Fruit fly (Drosophila melanogaster): ENCODE measurements around the gene CG4617.

CG4617 gene

dm6 chrX:7101302-7102012 lies 2.8 kb downstream of the CG4617 start (continued):
- no peak for TF ChIP-seq HLH4C (GFP tag; IDR thresholded peaks at IDR 0.05; ENCODE audit: partially characterized antibody)
- no peak for TF ChIP-seq usp (GFP tag; optimal IDR thresholded peaks at IDR 0.05)
- peak; percentile 71 for TF ChIP-seq CG12104 (GFP tag; optimal IDR thresholded peaks at IDR 0.05)
- TF ChIP-seq CG9727 (GFP tag; optimal IDR thresholded peaks at IDR 0.05) = peak; percentile 83
- TF ChIP-seq chinmo (GFP tag; IDR thresholded peaks at IDR 0.05; ENCODE audit: partially characterized antibody) = no peak
- TF ChIP-seq schlank (tag; optimal IDR thresholded peaks at IDR 0.05) = peak; percentile 71
- TF ChIP-seq CG16863 (GFP tag; optimal IDR thresholded peaks at IDR 0.05) = peak; percentile 88
- peak; percentile 57 for TF ChIP-seq wek (GFP tag; optimal IDR thresholded peaks at IDR 0.05)
- TF ChIP-seq tna (GFP tag; IDR thresholded peaks at IDR 0.05; ENCODE audit: partially characterized antibody) = no peak
- TF ChIP-seq MBD-R2 (GFP tag; IDR thresholded peaks at IDR 0.05) = no peak
- no peak for TF ChIP-seq CTCF (GFP tag; optimal IDR thresholded peaks at IDR 0.05)
- peak; percentile 76 for TF ChIP-seq CG17359 (tag; optimal IDR thresholded peaks at IDR 0.05)
- TF ChIP-seq CG14667 (GFP tag; IDR thresholded peaks at IDR 0.05) = peak; percentile 46
- TF ChIP-seq Ravus (GFP tag; IDR thresholded peaks at IDR 0.05) = no peak
- no peak; the same call in 1 of the 3 replicates for TF ChIP-seq CG11093 (GFP tag; IDR thresholded peaks at IDR 0.05)
- peak; percentile 81 for TF ChIP-seq vvl (GFP tag; IDR thresholded peaks at IDR 0.05)
- peak; percentile 41 for TF ChIP-seq CG13894 (tag; optimal IDR thresholded peaks at IDR 0.05)
- peak; percentile 65; the same call in 1 of the 2 replicates for TF ChIP-seq ara (GFP tag; IDR thresholded peaks at IDR 0.05)
- no peak; the same call in 1 of the 2 replicates for TF ChIP-seq NFAT (GFP tag; IDR thresholded peaks at IDR 0.05)
- peak; percentile 46 for TF ChIP-seq CG10431 (GFP tag; optimal IDR thresholded peaks at IDR 0.05)
- no peak for TF ChIP-seq pita (GFP tag; optimal IDR thresholded peaks at IDR 0.05)
- no peak for TF ChIP-seq D (optimal IDR thresholded peaks at IDR 0.05)
- peak; percentile 76 for TF ChIP-seq D (GFP tag; optimal IDR thresholded peaks at IDR 0.05)
- no peak for TF ChIP-seq toy (GFP tag; IDR thresholded peaks at IDR 0.05)
- peak; percentile 94 for TF ChIP-seq CG12391 (tag; optimal IDR thresholded peaks at IDR 0.05)
- peak; percentile 77 for TF ChIP-seq CG10366 (GFP tag; IDR thresholded peaks at IDR 0.05)
- peak; percentile 72 to 81 for TF ChIP-seq bsh (GFP tag; optimal IDR thresholded peaks at IDR 0.05)
- peak; percentile 73 for TF ChIP-seq Asciz (GFP tag; optimal IDR thresholded peaks at IDR 0.05)
- no peak for TF ChIP-seq gt (GFP tag; IDR thresholded peaks at IDR 0.05)
- TF ChIP-seq Adf1 (GFP tag; IDR thresholded peaks at IDR 0.05) = peak; percentile 13; the same call in 1 of the 2 replicates
- peak; percentile 36 for TF ChIP-seq pros (GFP tag; optimal IDR thresholded peaks at IDR 0.05)
- peak; percentile 69 for TF ChIP-seq croc (GFP tag; conservative IDR thresholded peaks at IDR 0.05)
- peak; percentile 94 for TF ChIP-seq CG7556 (GFP tag; optimal IDR thresholded peaks at IDR 0.05)
- no peak for TF ChIP-seq Doc2 (GFP tag; IDR thresholded peaks at IDR 0.05)
- TF ChIP-seq tin (GFP tag; optimal IDR thresholded peaks at IDR 0.05) = peak; percentile 61
- TF ChIP-seq nerfin-2 (GFP tag; IDR thresholded peaks at IDR 0.05; ENCODE audit: partially characterized antibody) = no peak
- no peak for TF ChIP-seq pfk (GFP tag; optimal IDR thresholded peaks at IDR 0.05)
- TF ChIP-seq Usf (GFP tag; optimal IDR thresholded peaks at IDR 0.05) = peak; percentile 69
- TF ChIP-seq CG18011 (GFP tag; optimal IDR thresholded peaks at IDR 0.05) = peak; percentile 63
- TF ChIP-seq Meics (GFP tag; optimal IDR thresholded peaks at IDR 0.05) = peak; percentile 81
- peak; percentile 72 for TF ChIP-seq CG4820 (GFP tag; optimal IDR thresholded peaks at IDR 0.05)
- peak; percentile 86 for TF ChIP-seq gro (GFP tag; optimal IDR thresholded peaks at IDR 0.05)
- TF ChIP-seq Ada2b (GFP tag; IDR thresholded peaks at IDR 0.05) = peak; percentile 77
- TF ChIP-seq gce (GFP tag; IDR thresholded peaks at IDR 0.05) = 0 out of 3 replicates have a peak, but pooled peaks have one; percentile 40
- peak in 1 of 2 experiments; percentile 43 for TF ChIP-seq crp (GFP tag; optimal IDR thresholded peaks at IDR 0.05)
- TF ChIP-seq CG7372 (GFP tag; IDR thresholded peaks at IDR 0.05) = peak; percentile 72
- peak; percentile 57; the same call in 1 of the 3 replicates for TF ChIP-seq Mrtf (GFP tag; IDR thresholded peaks at IDR 0.05)
- TF ChIP-seq Max (GFP tag; optimal IDR thresholded peaks at IDR 0.05) = peak; percentile 8
- peak; percentile 65 for TF ChIP-seq cwo (GFP tag; optimal IDR thresholded peaks at IDR 0.05)
- TF ChIP-seq CG17568 (GFP tag; optimal IDR thresholded peaks at IDR 0.05) = peak; percentile 74

Data from whole organism, embryonic.